Fruit fly (Drosophila melanogaster) whole organism, embryonic: ENCODE results near the gene CG14082.

Source experiments
- ATbp ChIP-seq: fragments of 200-800 bp; sonication (Bioruptor generic); optimal IDR thresholded peaks from 2 replicates; lab custom pipeline; 2017; ENCODE audit warnings: missing biosample characterization, mild to moderate bottlenecking, missing genetic modification characterization, missing genetic modification reagents
- Awh ChIP-seq: fragments of 200-800 bp; sonication (Bioruptor generic); IDR thresholded peaks from 2 replicates; pipeline ENCODE4, ENCODE4 v1.3.6; 2022; ENCODE audit warnings: missing biosample characterization, missing genetic modification characterization
- Blimp-1 ChIP-seq: fragments of 200-800 bp; sonication (Bioruptor generic); optimal IDR thresholded peaks from 3 replicates; lab custom pipeline; 2018; ENCODE audit warnings: missing biosample characterization, missing genetic modification characterization, mild to moderate bottlenecking, moderate library complexity, missing genetic modification reagents
- CG12942 ChIP-seq: fragments of 200-800 bp; sonication (Bioruptor generic); optimal IDR thresholded peaks from 3 replicates; lab custom pipeline; 2016; ENCODE audit warnings: missing biosample characterization, missing genetic modification characterization
- CG13424 ChIP-seq: fragments of 200-800 bp; sonication (Bioruptor generic); optimal IDR thresholded peaks from 2 replicates; lab custom pipeline; 2019; ENCODE audit warnings: missing biosample characterization, mild to moderate bottlenecking, missing genetic modification characterization, moderate library complexity
- CG14710 ChIP-seq: fragments of 200-800 bp; sonication (Bioruptor generic); optimal IDR thresholded peaks from 3 replicates; lab custom pipeline; 2019; ENCODE audit warnings: missing biosample characterization, mild to moderate bottlenecking, missing genetic modification characterization, moderate library complexity
- CG15601 ChIP-seq: fragments of 200-800 bp; sonication (Bioruptor generic); optimal IDR thresholded peaks from 3 replicates; lab custom pipeline; 2019; ENCODE audit warnings: missing biosample characterization, mild to moderate bottlenecking, missing genetic modification characterization, moderate library complexity
- CG15696 ChIP-seq: fragments of 200-800 bp; sonication (Bioruptor generic); optimal IDR thresholded peaks from 2 replicates; lab custom pipeline; 2019; ENCODE audit warnings: missing biosample characterization, mild to moderate bottlenecking, missing genetic modification characterization, moderate library complexity
- CG16863 ChIP-seq: fragments of 200-800 bp; sonication (Bioruptor generic); optimal IDR thresholded peaks from 3 replicates; lab custom pipeline; 2016; ENCODE audit warnings: missing biosample characterization, missing genetic modification characterization
- CG18011 ChIP-seq: fragments of 200-800 bp; sonication (Bioruptor generic); optimal IDR thresholded peaks from 2 replicates; lab custom pipeline; 2017; ENCODE audit warnings: missing biosample characterization, missing genetic modification characterization, mild to moderate bottlenecking, moderate library complexity, missing genotype
- CG18262 ChIP-seq: fragments of 200-800 bp; optimal IDR thresholded peaks from 3 replicates; lab custom pipeline; 2019; ENCODE audit warnings: missing biosample characterization, mild to moderate bottlenecking, missing genetic modification characterization, moderate library complexity
- CG2678 ChIP-seq: fragments of 200-800 bp; sonication (Bioruptor generic); optimal IDR thresholded peaks from 3 replicates; lab custom pipeline; 2019; ENCODE audit warnings: missing biosample characterization, mild to moderate bottlenecking, missing genetic modification characterization, moderate library complexity
- CG33557 ChIP-seq: fragments of 200-800 bp; sonication (Bioruptor generic); optimal IDR thresholded peaks from 2 replicates; lab custom pipeline; 2019; ENCODE audit warnings: missing biosample characterization, mild to moderate bottlenecking, missing genetic modification characterization, moderate library complexity
- CG4424 ChIP-seq: fragments of 200-800 bp; sonication (Bioruptor generic); optimal IDR thresholded peaks from 3 replicates; lab custom pipeline; 2016; ENCODE audit warnings: missing biosample characterization, missing genetic modification characterization
- CG4820 ChIP-seq: fragments of 200-800 bp; sonication (Bioruptor generic); optimal IDR thresholded peaks from 3 replicates; lab custom pipeline; 2016; ENCODE audit warnings: missing biosample characterization, missing genetic modification characterization
- CG6254 ChIP-seq: fragments of 200-800 bp; sonication (Bioruptor generic); optimal IDR thresholded peaks from 3 replicates; lab custom pipeline; 2017; ENCODE audit warnings: mild to moderate bottlenecking, missing biosample characterization, missing genetic modification reagents, missing genetic modification characterization
- CG6813 ChIP-seq: fragments of 200-800 bp; sonication (Bioruptor generic); optimal IDR thresholded peaks from 2 replicates; lab custom pipeline; 2017; ENCODE audit warnings: missing biosample characterization, missing genetic modification characterization, mild to moderate bottlenecking, moderate library complexity, missing genetic modification reagents
- CG7271 ChIP-seq: fragments of 200-800 bp; sonication (Bioruptor generic); optimal IDR thresholded peaks from 2 replicates; lab custom pipeline; 2018; ENCODE audit warnings: missing biosample characterization, mild to moderate bottlenecking, missing genetic modification characterization, moderate library complexity
- CG8290 ChIP-seq, 3 experiments: fragments of 200-800 bp; sonication (Bioruptor generic); optimal IDR thresholded peaks; 2 replicates each; lab custom pipeline; 2016 to 2019; ENCODE audit warnings: missing biosample characterization in 3 of 3, missing genetic modification characterization in 3 of 3, mild to moderate bottlenecking in 2 of 3, moderate library complexity in 1 of 3
- CG8924 ChIP-seq: fragments of 200-800 bp; optimal IDR thresholded peaks from 3 replicates; lab custom pipeline; 2019; ENCODE audit warnings: missing biosample characterization, mild to moderate bottlenecking, missing genetic modification characterization, moderate library complexity
- CG9215 ChIP-seq: fragments of 200-800 bp; sonication (Bioruptor generic); IDR thresholded peaks from 2 replicates; pipeline ENCODE4 v1.3.6; 2022; ENCODE audit warnings: missing biosample characterization, missing genetic modification characterization
- CG9727 ChIP-seq: fragments of 200-800 bp; sonication (Bioruptor generic); optimal IDR thresholded peaks from 3 replicates; lab custom pipeline; 2017; ENCODE audit warnings: missing biosample characterization, mild to moderate bottlenecking, missing genetic modification characterization
- CoRest ChIP-seq: fragments of 200-800 bp; sonication (Bioruptor generic); optimal IDR thresholded peaks from 3 replicates; lab custom pipeline; 2018; ENCODE audit warnings: missing biosample characterization, mild to moderate bottlenecking, missing genetic modification characterization, moderate library complexity
- E2f1 ChIP-seq: fragments of 200-800 bp; sonication (Bioruptor generic); IDR thresholded peaks from 2 replicates; pipeline ENCODE4 v1.3.6; 2022; ENCODE audit warnings: missing biosample characterization, missing genetic modification characterization
- Ets65A ChIP-seq: fragments of 200-800 bp; sonication (Bioruptor generic); peaks from one replicate; lab custom pipeline; 2016; ENCODE audit warnings: missing biosample characterization, missing genetic modification characterization
- Max ChIP-seq: fragments of 200-800 bp; sonication (Bioruptor generic); optimal IDR thresholded peaks from 2 replicates; lab custom pipeline; 2016; ENCODE audit warnings: missing biosample characterization, mild to moderate bottlenecking, missing genetic modification characterization
- Med ChIP-seq: fragments of 200-800 bp; sonication (Bioruptor generic); peaks from one replicate; lab custom pipeline; 2016; ENCODE audit warnings: missing biosample characterization, missing genetic modification characterization, mild to moderate bottlenecking, inconsistent platforms, moderate library complexity
- NC2β ChIP-seq: fragments of 200-800 bp; sonication (Bioruptor generic); optimal IDR thresholded peaks from 2 replicates; lab custom pipeline; 2016; ENCODE audit warnings: missing biosample characterization, missing genetic modification characterization
- Oli ChIP-seq: fragments of 200-800 bp; sonication (Bioruptor generic); optimal IDR thresholded peaks from 2 replicates; lab custom pipeline; 2018; ENCODE audit warnings: missing biosample characterization, mild to moderate bottlenecking, missing genetic modification characterization, moderate library complexity
- Stat92E ChIP-seq, 3 experiments: fragments of >200 bp in 2 of 3; fragments of 200-800 bp in 1 of 3; sonication (Bioruptor generic) in 1 of 3; optimal IDR thresholded peaks; 2 replicates each; lab custom pipeline; 2017 to 2019; ENCODE audit warnings: missing biosample characterization in 3 of 3, missing genetic modification characterization in 3 of 3, mild to moderate bottlenecking in 1 of 3, moderate library complexity in 1 of 3
- ap ChIP-seq: fragments of 200-800 bp; sonication (Bioruptor generic); IDR thresholded peaks from 2 replicates; pipeline ENCODE4 v1.3.6; 2022; ENCODE audit warnings: missing biosample characterization, missing genetic modification characterization
- ash1 ChIP-seq: fragments of 200-800 bp; sonication (Bioruptor generic); optimal IDR thresholded peaks from 2 replicates; lab custom pipeline; 2018; ENCODE audit warnings: missing biosample characterization, mild to moderate bottlenecking, missing genetic modification characterization
- dmrt11E ChIP-seq: fragments of 200-800 bp; sonication (Bioruptor generic); optimal IDR thresholded peaks from 3 replicates; lab custom pipeline; 2018; ENCODE audit warnings: missing biosample characterization, mild to moderate bottlenecking, missing genetic modification characterization, moderate library complexity
- fd102C ChIP-seq: fragments of 200-800 bp; sonication (Bioruptor generic); optimal IDR thresholded peaks from 2 replicates; lab custom pipeline; 2018; ENCODE audit warnings: missing biosample characterization, mild to moderate bottlenecking, missing genetic modification characterization, moderate library complexity
- grau ChIP-seq: fragments of 200-800 bp; optimal IDR thresholded peaks from 3 replicates; lab custom pipeline; 2019; ENCODE audit warnings: missing biosample characterization, mild to moderate bottlenecking, missing genetic modification characterization, moderate library complexity
- grn ChIP-seq: fragments of 200-800 bp; sonication (Bioruptor generic); optimal IDR thresholded peaks from 3 replicates; lab custom pipeline; 2017; ENCODE audit warnings: missing biosample characterization, missing genetic modification characterization
- hth ChIP-seq: fragments of >200 bp; optimal IDR thresholded peaks from 2 replicates; lab custom pipeline; 2017; ENCODE audit warnings: inconsistent platforms
- lola ChIP-seq, 3 experiments: fragments of >200 bp in 2 of 3; fragments of 200-800 bp in 1 of 3; sonication (Bioruptor generic) in 1 of 3; optimal IDR thresholded peaks; 2 replicates each; lab custom pipeline; 2017 to 2019; ENCODE audit warnings: missing biosample characterization in 3 of 3, missing genetic modification characterization in 3 of 3, mild to moderate bottlenecking in 1 of 3, moderate library complexity in 1 of 3
- nmo ChIP-seq: fragments of 200-800 bp; sonication (Bioruptor generic); optimal IDR thresholded peaks from 2 replicates; lab custom pipeline; 2018; ENCODE audit warnings: missing biosample characterization, mild to moderate bottlenecking, missing genetic modification characterization, moderate library complexity
- org-1 ChIP-seq: fragments of 200-800 bp; sonication (Bioruptor generic); optimal IDR thresholded peaks from 2 replicates; lab custom pipeline; 2017; ENCODE audit warnings: missing biosample characterization, missing genetic modification characterization
- pan ChIP-seq, 4 experiments: fragments of >200 bp in 3 of 4; fragments of 200-800 bp in 1 of 4; sonication (Bioruptor generic) in 1 of 4; optimal IDR thresholded peaks in 3 of 4; IDR thresholded peaks in 1 of 4; 2 replicates each; pipeline versions ENCODE4 v1.3.6 to Lab custom; 2017 to 2022; ENCODE audit warnings: missing biosample characterization in 2 of 4, missing genetic modification characterization in 2 of 4, mixed read lengths in 1 of 4
- pfk ChIP-seq: fragments of 200-800 bp; sonication (Bioruptor generic); optimal IDR thresholded peaks from 2 replicates; lab custom pipeline; 2018; ENCODE audit warnings: missing biosample characterization, mild to moderate bottlenecking, missing genetic modification characterization, moderate library complexity
- ro ChIP-seq: fragments of 200-800 bp; sonication (Bioruptor generic); IDR thresholded peaks from 2 replicates; pipeline ENCODE4 v1.3.6; 2022; ENCODE audit warnings: missing biosample characterization, missing genetic modification characterization
- tll ChIP-seq, 2 experiments: fragments of 200-800 bp in 1 of 2; fragments of >200 bp in 1 of 2; sonication (Bioruptor generic) in 1 of 2; optimal IDR thresholded peaks; 2 replicates each; lab custom pipeline; 2017 to 2019; ENCODE audit warnings: missing biosample characterization in 2 of 2, missing genetic modification characterization in 2 of 2, mild to moderate bottlenecking in 1 of 2, moderate library complexity in 1 of 2
- wdn ChIP-seq: fragments of 200-800 bp; sonication (Bioruptor generic); IDR thresholded peaks from 2 replicates; pipeline ENCODE4 v1.3.6; 2022; ENCODE audit warnings: missing biosample characterization, missing genetic modification characterization
- zf30C ChIP-seq: fragments of 200-800 bp; sonication (Bioruptor generic); optimal IDR thresholded peaks from 3 replicates; lab custom pipeline; 2018; ENCODE audit warnings: missing biosample characterization, mild to moderate bottlenecking, missing genetic modification characterization

CG14082 gene

dm6 chr3L:19187478-19187877 lies 48.7 kb upstream of the CG14082 start (continued):
- TF ChIP-seq grau = peak; percentile 17
- no peak for TF ChIP-seq ap
- TF ChIP-seq Awh = no peak
- TF ChIP-seq Oli = peak; percentile 14
- TF ChIP-seq CG2678 (tag; lab: Kevin White, UChicago) = peak; percentile 12
- no peak for TF ChIP-seq ro (GFP tag; lab: Robert Waterston, UW)
- peak; percentile 21 for TF ChIP-seq ATbp
- peak; percentile 17 for TF ChIP-seq Blimp-1 (GFP tag; lab: Kevin White, UChicago)
- peak; percentile 40 for TF ChIP-seq CG6254 (GFP tag; lab: Kevin White, UChicago)
- peak; percentile 23 for TF ChIP-seq CG4424 (GFP tag; lab: Kevin White, UChicago)
- TF ChIP-seq zf30C = peak; percentile 21
- no peak for TF ChIP-seq CG9727 (GFP tag; lab: Kevin White, UChicago)
- TF ChIP-seq CoRest (tag; lab: Kevin White, UChicago) = peak; percentile 21
- peak; percentile 19 for TF ChIP-seq CG15601 (tag; lab: Kevin White, UChicago)
- no peak for TF ChIP-seq CG9215 (GFP tag; lab: Robert Waterston, UW)
- peak; percentile 11 for TF ChIP-seq CG13424 (tag; lab: Kevin White, UChicago)
- no peak for TF ChIP-seq wdn (GFP tag; lab: Robert Waterston, UW)
- TF ChIP-seq Med (GFP tag; lab: Kevin White, UChicago) = peak; percentile 8
- TF ChIP-seq nmo (GFP tag; lab: Kevin White, UChicago) = peak; percentile 45
- peak; percentile 51 for TF ChIP-seq CG18262 (tag; lab: Kevin White, UChicago)
- TF ChIP-seq org-1 (GFP tag; lab: Kevin White, UChicago) = peak; percentile 6
- TF ChIP-seq Ets65A = peak; percentile 11
- peak; percentile 21 for TF ChIP-seq CG14710 (tag; lab: Kevin White, UChicago)
- TF ChIP-seq ash1 (GFP tag; lab: Kevin White, UChicago) = no peak
- no peak for TF ChIP-seq pan (optimal IDR thresholded peaks at IDR 0.05; lab: Kevin White, UChicago)
- TF ChIP-seq pan (GFP tag; optimal IDR thresholded peaks at IDR 0.05 in 1 of 2, IDR thresholded peaks at IDR 0.05 in 1 of 2) = no peak

DNA sequence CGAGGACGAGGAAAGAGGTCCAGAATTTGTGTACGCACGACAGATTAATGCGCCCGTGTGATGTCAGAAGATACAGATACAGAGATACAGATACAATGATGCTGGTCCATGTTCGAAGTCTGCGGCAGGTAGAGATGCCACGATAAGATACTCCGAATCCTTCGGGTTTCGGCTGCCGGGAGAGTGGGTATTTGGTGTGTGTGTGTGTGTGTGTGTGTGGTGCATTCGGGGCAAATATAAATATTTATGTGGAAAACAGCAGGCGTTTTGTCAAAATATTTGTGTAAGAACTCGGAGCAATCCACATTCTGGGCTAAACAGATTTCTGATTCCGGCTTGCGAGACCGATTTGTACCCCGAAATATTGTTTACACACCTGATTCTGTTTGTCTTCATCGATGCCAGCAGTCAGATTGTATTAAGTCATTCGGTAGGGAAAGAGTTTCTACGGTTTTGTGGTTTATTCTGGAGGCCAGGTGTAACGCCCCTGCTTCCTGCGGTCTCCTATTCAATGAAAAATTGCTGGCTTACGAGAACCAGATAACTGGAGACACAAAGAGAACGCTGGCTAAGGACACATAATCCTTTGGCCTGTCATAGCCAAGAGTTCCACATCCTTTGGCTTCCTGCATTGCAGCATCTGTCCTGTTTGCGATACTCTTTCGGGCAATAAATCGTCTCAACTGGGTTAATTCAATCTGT lies 45.4 kb upstream of the CG14082 start:
- no peak for TF ChIP-seq CG4820
- peak; percentile 66 for TF ChIP-seq CG15696 (tag; lab: Kevin White, UChicago)
- peak; percentile 54 for TF ChIP-seq dmrt11E (tag; lab: Kevin White, UChicago)
- peak; percentile 96 for TF ChIP-seq grn
- peak in 1 of 2 experiments; percentile 93 for TF ChIP-seq tll (GFP tag; optimal IDR thresholded peaks at IDR 0.05; lab: Kevin White, UChicago)
- TF ChIP-seq fd102C (GFP tag; lab: Kevin White, UChicago) = peak; percentile 81
- TF ChIP-seq Awh = no peak
- TF ChIP-seq CG16863 = no peak
- TF ChIP-seq lola (GFP tag; optimal IDR thresholded peaks at IDR 0.05; lab: Kevin White, UChicago) = peak in 1 of 3 experiments; percentile 23
- peak; percentile 33 for TF ChIP-seq CG7271 (tag; lab: Kevin White, UChicago)
- TF ChIP-seq Stat92E (GFP tag; optimal IDR thresholded peaks at IDR 0.05; lab: Kevin White, UChicago) = peak in 1 of 3 experiments; percentile 64
- TF ChIP-seq org-1 (GFP tag; lab: Kevin White, UChicago) = no peak
- TF ChIP-seq CG18011 (GFP tag; lab: Kevin White, UChicago) = no peak
- TF ChIP-seq CG8290 (GFP tag; optimal IDR thresholded peaks at IDR 0.05; lab: Kevin White, UChicago) = no peak
- peak in 1 of 2 experiments; percentile 6 for TF ChIP-seq CG8290 (tag; optimal IDR thresholded peaks at IDR 0.05; lab: Kevin White, UChicago)
- peak; percentile 43 for TF ChIP-seq CG6813 (GFP tag; lab: Kevin White, UChicago)
- TF ChIP-seq hth (lab: Kevin White, UChicago) = peak; percentile 42
- TF ChIP-seq CG12942 = no peak
- TF ChIP-seq CG33557 = peak; percentile 14
- no peak for TF ChIP-seq E2f1
- peak; percentile 23 for TF ChIP-seq CG8924 (tag; lab: Kevin White, UChicago)
- no peak for TF ChIP-seq NC2β (GFP tag; lab: Kevin White, UChicago)
- TF ChIP-seq Max (GFP tag; lab: Kevin White, UChicago) = no peak
- no peak for TF ChIP-seq ATbp
- no peak for TF ChIP-seq pfk (GFP tag; lab: Kevin White, UChicago)
